Worm (Caenorhabditis elegans) whole organism, dauer: ENCODE results near the gene F47G3.3.

ENCODE experiments used
- unc-62 ChIP-seq: sonication (generic microtip); optimal IDR thresholded peaks from 2 replicates; lab custom pipeline; 2017; ENCODE audit warnings: missing biosample characterization, missing genetic modification reagents, missing genetic modification characterization

F47G3.3 gene

DNA sequence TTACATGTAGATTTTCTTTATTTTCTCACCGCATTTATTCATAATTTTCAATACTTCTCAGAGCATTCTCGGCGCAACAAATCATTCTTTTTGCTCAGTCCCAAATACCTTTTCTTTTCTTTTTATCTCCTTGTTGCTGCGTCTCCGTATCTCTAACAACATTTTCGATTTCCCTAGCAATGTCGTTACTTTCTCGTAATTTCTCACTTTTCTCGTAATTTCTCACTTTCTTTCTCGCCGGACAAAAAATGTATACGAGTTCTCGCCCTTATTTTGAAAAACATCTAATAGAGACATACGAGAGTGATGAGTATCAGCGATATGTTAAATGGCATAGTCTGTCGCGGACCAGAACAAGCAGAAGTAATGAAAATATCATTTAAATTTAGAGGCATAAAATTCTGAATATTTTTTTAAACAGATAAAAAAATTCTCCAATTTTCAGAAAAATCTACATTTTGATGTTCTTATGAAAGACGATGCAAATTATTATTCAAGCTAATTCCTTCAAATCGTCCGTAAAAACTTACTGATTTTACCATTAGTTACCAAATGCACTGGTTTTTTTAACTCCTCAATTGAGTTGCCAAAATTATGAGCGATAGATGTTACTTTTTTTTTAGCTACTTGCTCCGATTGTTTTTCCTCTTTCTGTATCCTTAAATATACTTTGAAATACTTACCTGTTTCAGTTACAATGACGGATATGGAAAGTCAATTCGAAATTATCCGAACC is at the start of gene F47G3.3:
Gene F47G3.3 (plus strand): TSS at position 686 of the 736 bp plus-strand sequence.
- no peak for TF ChIP-seq unc-62 (GFP tag; lab: Kevin White, UChicago)

- no peak for TF ChIP-seq unc-62 (GFP tag; lab: Kevin White, UChicago)
These were observed 46.9 kb upstream of the F47G3.3 start for ce11 chrX:2328873-2329272.

ce11 chrX:2330494-2330893 is 45.3 kb upstream of the F47G3.3 start:
- no peak for TF ChIP-seq unc-62 (GFP tag; lab: Kevin White, UChicago)

ce11 chrX:2335384-2335783 is 40.4 kb upstream of the F47G3.3 start, which contains the start of gene T01B6.1:
Gene T01B6.1 (plus strand): TSS chrX:2335684.
- no peak for TF ChIP-seq unc-62 (GFP tag; lab: Kevin White, UChicago)

- no peak for TF ChIP-seq unc-62 (GFP tag; lab: Kevin White, UChicago)
These were observed 37.6 kb upstream of the F47G3.3 start, which contains the start of gene nlp-45 for ce11 chrX:2338210-2338609. Gene nlp-45 (minus strand): TSS chrX:2338310.

- no peak for TF ChIP-seq unc-62 (GFP tag; lab: Kevin White, UChicago)
These were observed 33.8 kb upstream of the F47G3.3 start, which contains the start of gene nlp-22 for ce11 chrX:2341989-2342388. Gene nlp-22 (minus strand): TSS chrX:2342089.

- no peak for TF ChIP-seq unc-62 (GFP tag; lab: Kevin White, UChicago)
These were observed 32.9 kb upstream of the F47G3.3 start, which contains the start of gene nlp-23 for ce11 chrX:2342859-2343258. Gene nlp-23 (minus strand): TSS chrX:2342959.

DNA sequence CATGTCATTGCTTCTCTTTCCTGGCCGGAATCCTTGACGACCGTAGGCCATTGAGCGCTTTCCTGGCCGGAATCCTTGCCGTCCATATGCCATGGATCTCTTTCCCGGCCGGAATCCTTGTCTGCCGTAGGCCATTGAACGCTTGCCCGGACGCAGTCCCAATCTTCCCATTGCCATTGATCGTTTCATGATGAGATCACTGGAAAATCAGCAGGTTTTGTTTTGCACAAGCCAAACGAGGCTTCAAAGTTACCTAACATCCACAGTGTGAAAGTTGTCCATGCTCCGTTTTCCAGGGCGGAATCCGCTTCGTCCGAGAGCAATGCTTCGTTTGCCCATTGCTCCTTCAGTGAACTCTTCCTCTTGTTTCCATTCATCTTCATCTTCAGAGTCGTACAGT is 31.7 kb upstream of the F47G3.3 start:
- no peak for TF ChIP-seq unc-62 (GFP tag; lab: Kevin White, UChicago)

DNA sequence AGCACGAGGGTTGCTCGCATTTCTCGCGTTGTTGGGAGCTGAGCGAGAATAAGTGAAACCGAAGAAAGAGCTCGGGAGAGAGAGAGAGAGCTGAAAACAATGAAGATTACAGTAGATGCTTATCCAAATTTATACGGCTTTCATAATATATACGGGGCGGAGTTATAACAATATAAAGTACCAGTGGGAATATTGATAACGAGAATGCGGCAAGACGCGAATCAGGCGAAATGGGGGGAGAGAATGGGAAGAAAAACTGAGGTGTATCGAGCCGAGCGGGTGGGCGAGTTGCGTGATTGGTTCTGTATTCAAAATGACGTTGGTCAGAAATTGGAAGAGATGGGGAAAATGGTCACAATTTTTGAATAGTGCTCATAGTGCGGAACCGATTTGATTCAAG is 31.1 kb upstream of the F47G3.3 start, which contains the start of gene nlp-2:
Gene nlp-2 (minus strand): TSS at position 101 of the 400 bp plus-strand sequence.
- TF ChIP-seq unc-62 (GFP tag; lab: Kevin White, UChicago), result no peak

DNA sequence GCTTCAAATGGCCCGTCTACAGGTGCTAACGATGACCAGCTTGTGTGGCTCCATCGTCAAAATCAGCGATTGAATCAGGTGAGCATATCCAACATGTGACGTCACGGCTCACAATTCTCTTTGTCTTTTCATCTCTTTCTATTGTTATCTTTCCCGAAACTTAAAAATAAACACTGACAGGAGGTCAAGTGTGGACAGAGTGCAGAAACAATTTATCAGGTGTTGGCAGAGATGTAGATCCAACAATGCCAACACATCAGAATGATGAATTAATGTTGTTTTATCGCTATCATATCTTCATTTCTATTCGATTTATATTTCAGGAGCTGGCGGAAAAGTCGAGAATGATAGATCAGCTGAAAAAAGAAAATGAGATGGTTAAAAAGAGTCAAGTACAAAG is 27.8 kb upstream of the F47G3.3 start:
- TF ChIP-seq unc-62 (GFP tag; lab: Kevin White, UChicago), result no peak

- TF ChIP-seq unc-62 (GFP tag; lab: Kevin White, UChicago), result no peak
These were observed 22.9 kb upstream of the F47G3.3 start for ce11 chrX:2352929-2353328.

DNA sequence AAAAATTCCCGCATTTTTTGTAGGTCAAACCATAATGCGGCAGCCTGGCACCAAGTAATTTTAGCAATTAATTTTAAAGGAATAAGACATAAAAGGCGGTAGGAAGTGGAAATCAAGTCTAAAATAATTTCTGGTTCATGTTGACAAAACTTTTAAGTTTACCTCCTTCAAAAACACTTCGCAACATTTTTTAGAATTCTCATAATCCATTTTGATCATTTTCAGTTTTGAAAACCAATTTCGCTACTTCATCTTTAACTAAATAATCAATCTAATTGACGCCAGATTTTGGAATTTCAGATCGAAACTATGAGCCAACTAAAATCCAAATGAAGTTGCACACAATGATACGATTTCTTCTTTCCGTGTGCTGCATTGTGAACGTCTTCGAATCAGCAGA is 16.0 kb upstream of the F47G3.3 start, which contains the start of gene lgc-40:
Gene lgc-40 (plus strand): TSS at position 301 of the 400 bp plus-strand sequence.
- TF ChIP-seq unc-62 (GFP tag; lab: Kevin White, UChicago), result no peak

ce11 chrX:2362872-2363271 is 12.9 kb upstream of the F47G3.3 start:
- no peak for TF ChIP-seq unc-62 (GFP tag; lab: Kevin White, UChicago)

- no peak for TF ChIP-seq unc-62 (GFP tag; lab: Kevin White, UChicago)
These were observed 11.0 kb upstream of the F47G3.3 start for ce11 chrX:2364703-2365299.

DNA sequence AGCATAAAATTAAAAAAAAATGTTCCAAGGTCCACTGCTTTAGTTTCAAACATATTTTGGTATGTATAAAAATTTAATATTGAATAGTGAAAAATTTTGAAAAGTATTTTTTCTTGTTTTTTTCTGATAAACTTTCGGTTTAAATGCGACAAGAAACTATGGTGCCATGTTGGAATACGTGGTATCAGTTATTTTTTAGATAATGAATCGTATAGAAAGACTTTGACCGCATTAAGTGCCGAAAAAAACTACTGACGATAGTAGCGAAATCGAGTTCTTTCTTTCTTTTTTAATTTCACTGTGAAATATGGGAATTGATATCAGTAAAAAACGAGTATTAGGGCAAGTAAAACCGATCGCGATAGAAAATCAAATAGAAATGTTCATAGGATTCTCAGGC is 9.9 kb upstream of the F47G3.3 start, which contains the start of gene T24D8.6:
Gene T24D8.6 (minus strand): TSS at position 101 of the 400 bp plus-strand sequence.
- no peak for TF ChIP-seq unc-62 (GFP tag; lab: Kevin White, UChicago)

ce11 chrX:2368042-2368814 is 7.6 kb upstream of the F47G3.3 start:
- TF ChIP-seq unc-62 (GFP tag; lab: Kevin White, UChicago), result no peak
